Worm (Caenorhabditis elegans): ENCODE data around the gene C25G4.17.

Gene C25G4.17

DNA sequence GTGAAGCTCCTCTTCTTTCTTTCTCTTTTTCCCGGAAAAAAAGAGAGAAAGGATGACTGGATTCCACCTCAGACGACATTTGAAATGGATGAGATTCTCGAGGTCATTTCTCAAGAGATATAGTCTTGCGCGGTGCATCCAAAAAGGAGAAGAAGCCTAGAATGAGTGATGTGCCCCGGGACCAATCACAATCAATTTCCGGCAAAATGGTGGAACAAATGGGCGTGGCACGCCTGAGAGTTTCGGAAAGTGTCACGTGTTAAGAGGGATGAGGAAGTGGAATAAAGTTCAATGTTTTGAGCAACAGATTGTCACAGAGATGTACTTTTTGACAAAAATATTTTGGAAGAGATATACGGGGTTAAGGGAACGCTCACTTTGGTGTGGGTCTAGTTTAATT, 16.2 kb upstream of the C25G4.17 start:
- TF ChIP-seq unc-62 (GFP tag; optimal IDR thresholded peaks at IDR 0.05) (peak; percentile 44), unc-55 (GFP tag; optimal IDR thresholded peaks at IDR 0.05) (no peak), C34F6.9 (tag; optimal IDR thresholded peaks at IDR 0.05) (peak; percentile 9), nhr-12 (tag; optimal IDR thresholded peaks at IDR 0.05) (no peak), mab-5 (tag; optimal IDR thresholded peaks at IDR 0.05) (peak; percentile 26), lsy-2 (tag; optimal IDR thresholded peaks at IDR 0.05) (peak in 1 of 2 experiments; percentile 5), nhr-237 (tag; optimal IDR thresholded peaks at IDR 0.05) (no peak), mdl-1 (tag; optimal IDR thresholded peaks at IDR 0.05) (peak in 1 of 2 experiments; percentile 59), nhr-10 (tag; optimal IDR thresholded peaks at IDR 0.05) (no peak), lin-11 (tag; optimal IDR thresholded peaks at IDR 0.05) (no peak)

DNA sequence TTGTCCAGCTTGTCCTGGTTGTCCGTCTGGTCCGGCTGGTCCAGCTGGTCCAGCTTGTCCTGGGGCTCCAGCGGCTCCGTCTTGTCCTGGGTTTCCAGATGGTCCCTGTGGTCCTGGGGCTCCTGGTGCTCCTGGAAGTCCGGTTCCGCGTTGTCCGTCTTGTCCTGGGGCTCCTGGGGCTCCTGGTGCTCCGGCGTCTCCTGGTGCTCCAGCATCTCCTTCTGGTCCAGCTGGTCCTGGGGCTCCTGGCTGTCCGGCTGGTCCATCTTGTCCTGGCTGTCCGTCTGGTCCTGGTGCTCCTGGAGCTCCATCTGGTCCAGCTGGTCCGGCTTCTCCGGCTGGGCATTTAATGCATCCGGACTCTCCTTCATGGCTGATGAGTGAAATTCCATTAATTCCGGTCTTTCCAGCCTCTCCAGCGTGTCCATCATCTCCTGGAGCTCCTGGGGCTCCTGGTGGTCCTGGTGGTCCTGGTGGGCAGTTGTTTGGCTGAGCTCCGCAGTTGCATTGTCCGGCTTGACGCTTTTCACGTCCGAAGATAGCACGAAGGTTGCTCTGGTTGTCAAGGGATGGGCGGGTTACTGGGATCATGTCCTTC, 14.0 kb upstream of the C25G4.17 start:
- TF ChIP-seq blmp-1 (tag; optimal IDR thresholded peaks at IDR 0.05; ENCODE audit: insufficient read depth) (no peak), dmd-4 (tag; optimal IDR thresholded peaks at IDR 0.05) (no peak), nhr-25 (tag; optimal IDR thresholded peaks at IDR 0.05) (no peak), crh-2 (tag; optimal IDR thresholded peaks at IDR 0.05) (no peak), ceh-82 (tag; optimal IDR thresholded peaks at IDR 0.05) (no peak), nhr-237 (tag; optimal IDR thresholded peaks at IDR 0.05) (no peak), fos-1 (tag; optimal IDR thresholded peaks at IDR 0.05) (no peak), ZK546.5 (tag; optimal IDR thresholded peaks at IDR 0.05) (no peak), egl-27 (tag; optimal IDR thresholded peaks at IDR 0.05) (no peak), elt-3 (tag; optimal IDR thresholded peaks at IDR 0.05) (no peak), nhr-12 (tag; optimal IDR thresholded peaks at IDR 0.05) (no peak), sem-4 (tag; optimal IDR thresholded peaks at IDR 0.05) (no peak), unc-55 (GFP tag; optimal IDR thresholded peaks at IDR 0.05) (no peak), lin-39 (tag; optimal IDR thresholded peaks at IDR 0.05) (no peak), lin-11 (tag; optimal IDR thresholded peaks at IDR 0.05) (no peak), lin-13 (GFP tag; optimal IDR thresholded peaks at IDR 0.05) (no peak), mab-5 (tag; optimal IDR thresholded peaks at IDR 0.05) (no peak)

- TF ChIP-seq lin-39 (tag; optimal IDR thresholded peaks at IDR 0.05) (no peak), sma-9 (GFP tag; optimal IDR thresholded peaks at IDR 0.05) (no peak), sma-9 (tag; optimal IDR thresholded peaks at IDR 0.05) (no peak), crh-2 (tag; optimal IDR thresholded peaks at IDR 0.05) (no peak)
Observed at ce11 chrIV:12428467-12428866, 13.3 kb upstream of the C25G4.17 start, which contains the start of gene col-130. Gene col-130, minus strand, starts transcription at chrIV:12428516.

ce11 chrIV:12429504-12429903, 12.3 kb upstream of the C25G4.17 start:
- no peak for TF ChIP-seq ztf-1 (GFP tag; conservative IDR thresholded peaks at IDR 0.05)
- peak; percentile 81 for TF ChIP-seq blmp-1 (tag; optimal IDR thresholded peaks at IDR 0.05; ENCODE audit: insufficient read depth)
- TF ChIP-seq mdl-1 (tag; optimal IDR thresholded peaks at IDR 0.05), result no peak
- no peak for TF ChIP-seq egl-27 (tag; optimal IDR thresholded peaks at IDR 0.05)
- peak; percentile 66 for TF ChIP-seq nhr-25 (tag; optimal IDR thresholded peaks at IDR 0.05)
- no peak for TF ChIP-seq nhr-12 (tag; optimal IDR thresholded peaks at IDR 0.05)
- no peak for TF ChIP-seq lin-11 (tag; optimal IDR thresholded peaks at IDR 0.05)

ce11 chrIV:12431755-12432154, 10.1 kb upstream of the C25G4.17 start:
- TF ChIP-seq sem-4 (tag; optimal IDR thresholded peaks at IDR 0.05), result no peak
- TF ChIP-seq dmd-4 (tag; optimal IDR thresholded peaks at IDR 0.05), result no peak
- no peak for TF ChIP-seq peb-1 (tag; optimal IDR thresholded peaks at IDR 0.05)
- TF ChIP-seq ztf-4 (tag; optimal IDR thresholded peaks at IDR 0.05), result no peak
- no peak for TF ChIP-seq alr-1 (tag; optimal IDR thresholded peaks at IDR 0.05)
- TF ChIP-seq elt-1 (tag; optimal IDR thresholded peaks at IDR 0.05), result no peak
- no peak for TF ChIP-seq mdl-1 (tag; optimal IDR thresholded peaks at IDR 0.05)
- TF ChIP-seq unc-39 (tag; optimal IDR thresholded peaks at IDR 0.05), result no peak
- TF ChIP-seq nhr-11 (tag; optimal IDR thresholded peaks at IDR 0.05), result no peak
- no peak for TF ChIP-seq nhr-10 (tag; optimal IDR thresholded peaks at IDR 0.05)
- TF ChIP-seq nhr-12 (tag; optimal IDR thresholded peaks at IDR 0.05), result no peak
- TF ChIP-seq ceh-16 (tag; optimal IDR thresholded peaks at IDR 0.05), result no peak
- no peak for TF ChIP-seq lin-11 (tag; optimal IDR thresholded peaks at IDR 0.05)
- no peak for TF ChIP-seq sma-9 (GFP tag; optimal IDR thresholded peaks at IDR 0.05)
- no peak for TF ChIP-seq sma-9 (tag; optimal IDR thresholded peaks at IDR 0.05)
- no peak for TF ChIP-seq nhr-129 (tag; optimal IDR thresholded peaks at IDR 0.05)
- TF ChIP-seq R02D3.7 (tag; optimal IDR thresholded peaks at IDR 0.05), result no peak
- no peak for TF ChIP-seq F13H6.1 (tag; optimal IDR thresholded peaks at IDR 0.05)
- TF ChIP-seq mab-5 (tag; optimal IDR thresholded peaks at IDR 0.05), result no peak
